Worm (Caenorhabditis elegans) whole organism, late embryonic: ENCODE measurements around the gene F25H9.2.

Source experiments
- fax-1 ChIP-seq: sonication (generic microtip); optimal IDR thresholded peaks from 2 replicates; lab custom pipeline; 2016; ENCODE audit warnings: missing genotype, missing genetic modification characterization, missing compliant biosample characterization
- lin-11 ChIP-seq: fragments of 200-800 bp; sonication (Bioruptor generic); optimal IDR thresholded peaks from 2 replicates; lab custom pipeline; 2018; ENCODE audit warnings: mild to moderate bottlenecking, missing genetic modification characterization, missing compliant biosample characterization
- npax-4 ChIP-seq: sonication (generic microtip); optimal IDR thresholded peaks from 2 replicates; lab custom pipeline; 2016; ENCODE audit warnings: missing genetic modification characterization, missing compliant biosample characterization
- pha-4 ChIP-seq: fragments of 150-350 bp; optimal IDR thresholded peaks from 2 replicates; lab custom pipeline; 2018; ENCODE audit warnings: missing biosample characterization, missing genetic modification reagents, missing genetic modification characterization

DNA sequence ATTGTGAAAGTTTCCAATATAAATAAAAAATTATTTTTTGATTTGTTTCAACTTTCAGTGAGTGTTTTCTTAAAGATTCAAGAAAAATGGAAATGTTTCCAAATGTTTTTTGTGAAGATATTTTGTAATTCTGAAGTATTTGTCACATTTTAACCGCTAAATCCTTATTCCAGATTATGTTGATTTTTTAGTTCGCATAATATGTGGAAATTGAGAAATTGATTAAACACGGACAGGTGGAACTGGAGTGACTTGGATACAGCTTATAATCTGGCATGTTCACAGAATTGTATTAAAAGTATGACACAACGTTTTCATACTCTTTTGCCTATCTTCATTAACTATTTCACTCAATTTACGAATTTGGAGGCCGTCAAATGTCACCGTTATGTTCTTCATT is 2.4 kb upstream of the F25H9.2 start, which contains the start of gene lurp-3:
- TF ChIP-seq lin-11 (tag; lab: Kevin White, UChicago) = no peak
- no peak for TF ChIP-seq fax-1 (tag; lab: Kevin White, UChicago)
- no peak for TF ChIP-seq pha-4 (tag; lab: Kevin White, UChicago)
- no peak for TF ChIP-seq npax-4 (tag; lab: Kevin White, UChicago)
